Fruit fly (Drosophila melanogaster) whole organism, embryonic: Measurements from ENCODE around the gene Surf1.

Experiments
- Aef1 ChIP-seq: fragments of 200-800 bp; sonication (Bioruptor generic); IDR thresholded peaks from 3 replicates; pipeline ENCODE4 v1.3.6; 2022; ENCODE audit warnings: missing biosample characterization, missing genetic modification characterization
- Asciz ChIP-seq: fragments of 200-800 bp; sonication (Bioruptor generic); optimal IDR thresholded peaks from 2 replicates; lab custom pipeline; 2017; ENCODE audit warnings: missing biosample characterization, mild to moderate bottlenecking, missing genetic modification characterization, missing genetic modification reagents
- BEAF-32 ChIP-seq: fragments of 200-800 bp; sonication (Bioruptor generic); optimal IDR thresholded peaks from 3 replicates; lab custom pipeline; 2017; ENCODE audit warnings: missing biosample characterization, missing genetic modification characterization, mild to moderate bottlenecking, moderate library complexity, missing genetic modification reagents
- Bdp1 ChIP-seq: fragments of 200-800 bp; sonication (Bioruptor generic); optimal IDR thresholded peaks from 3 replicates; lab custom pipeline; 2016; ENCODE audit warnings: missing biosample characterization, missing genetic modification characterization
- Bgb ChIP-seq: fragments of 200-800 bp; sonication (Bioruptor generic); IDR thresholded peaks from 2 replicates; pipeline ENCODE4 v1.3.6; 2022; ENCODE audit warnings: missing biosample characterization, missing genetic modification characterization; ENCODE audit not compliant: partially characterized antibody
- CG1647 ChIP-seq: fragments of 200-800 bp; sonication (Bioruptor generic); optimal IDR thresholded peaks from 3 replicates; lab custom pipeline; 2016; ENCODE audit warnings: missing biosample characterization, missing genetic modification characterization
- CG16815 ChIP-seq: fragments of 200-800 bp; sonication (Bioruptor generic); optimal IDR thresholded peaks from 3 replicates; lab custom pipeline; 2017; ENCODE audit warnings: missing biosample characterization, mild to moderate bottlenecking, missing genetic modification characterization
- CG16863 ChIP-seq: fragments of 200-800 bp; sonication (Bioruptor generic); optimal IDR thresholded peaks from 3 replicates; lab custom pipeline; 2016; ENCODE audit warnings: missing biosample characterization, missing genetic modification characterization
- CG17359 ChIP-seq: fragments of 200-800 bp; sonication (Bioruptor generic); optimal IDR thresholded peaks from 3 replicates; lab custom pipeline; 2018; ENCODE audit warnings: missing biosample characterization, mild to moderate bottlenecking, missing genetic modification characterization, moderate library complexity
- CG17612 ChIP-seq: fragments of 200-800 bp; sonication (Bioruptor generic); IDR thresholded peaks from 2 replicates; pipeline ENCODE4 v1.3.6; 2022; ENCODE audit warnings: missing biosample characterization, missing genetic modification characterization
- CG18262 ChIP-seq: fragments of 200-800 bp; optimal IDR thresholded peaks from 3 replicates; lab custom pipeline; 2019; ENCODE audit warnings: missing biosample characterization, mild to moderate bottlenecking, missing genetic modification characterization, moderate library complexity
- CG3995 ChIP-seq: fragments of 200-800 bp; sonication (Bioruptor generic); optimal IDR thresholded peaks from 3 replicates; lab custom pipeline; 2016; ENCODE audit warnings: missing biosample characterization, missing genetic modification characterization
- CG4730 ChIP-seq: fragments of 200-800 bp; sonication (Bioruptor generic); IDR thresholded peaks from 2 replicates; pipeline ENCODE4 v1.3.6; 2022; ENCODE audit warnings: missing biosample characterization, missing genetic modification characterization
- CG5245 ChIP-seq: fragments of 200-800 bp; sonication (Bioruptor generic); optimal IDR thresholded peaks from 3 replicates; lab custom pipeline; 2016; ENCODE audit warnings: missing biosample characterization, missing genetic modification characterization
- CG8290 ChIP-seq, 3 experiments: fragments of 200-800 bp; sonication (Bioruptor generic); optimal IDR thresholded peaks; 2 replicates each; lab custom pipeline; 2016 to 2019; ENCODE audit warnings: missing biosample characterization in 3 of 3, missing genetic modification characterization in 3 of 3, mild to moderate bottlenecking in 2 of 3, moderate library complexity in 1 of 3
- GATAe ChIP-seq: fragments of 200-800 bp; sonication (Bioruptor generic); conservative IDR thresholded peaks from 2 replicates; pipeline ENCODE4 v1.3.6; 2022; ENCODE audit warnings: missing biosample characterization, missing genetic modification characterization
- Gsc ChIP-seq: fragments of 200-800 bp; sonication (Bioruptor generic); IDR thresholded peaks from 2 replicates; pipeline ENCODE4 v1.3.6; 2022; ENCODE audit warnings: missing biosample characterization, missing genetic modification characterization
- Hand ChIP-seq: fragments of 200-800 bp; sonication (Bioruptor generic); optimal IDR thresholded peaks from 2 replicates; lab custom pipeline; 2017; ENCODE audit warnings: mild to moderate bottlenecking, missing biosample characterization, missing genetic modification reagents, missing genetic modification characterization
- Hey ChIP-seq: fragments of 200-800 bp; sonication (Bioruptor generic); optimal IDR thresholded peaks from 3 replicates; lab custom pipeline; 2018; ENCODE audit warnings: missing biosample characterization, mild to moderate bottlenecking, missing genetic modification characterization
- HmgZ ChIP-seq: fragments of 200-800 bp; sonication (Bioruptor generic); optimal IDR thresholded peaks from 2 replicates; lab custom pipeline; 2018; ENCODE audit warnings: missing biosample characterization, mild to moderate bottlenecking, missing genetic modification characterization
- Hr78 ChIP-seq, 2 experiments: fragments of 200-800 bp in 1 of 2; fragments of >200 bp in 1 of 2; sonication (Bioruptor generic) in 1 of 2; optimal IDR thresholded peaks; 2 replicates each; lab custom pipeline; 2017 to 2019; ENCODE audit warnings: missing biosample characterization in 2 of 2, missing genetic modification characterization in 2 of 2, mild to moderate bottlenecking in 1 of 2, moderate library complexity in 1 of 2
- Hsf ChIP-seq: fragments of 200-800 bp; sonication (Bioruptor generic); optimal IDR thresholded peaks from 3 replicates; lab custom pipeline; 2016; ENCODE audit warnings: missing biosample characterization, missing genetic modification characterization
- MBD-R2 ChIP-seq: fragments of 200-800 bp; sonication (Bioruptor generic); IDR thresholded peaks from 2 replicates; pipeline ENCODE4 v1.3.6; 2022; ENCODE audit warnings: missing biosample characterization, missing genetic modification characterization
- MTF-1 ChIP-seq: fragments of 200-800 bp; sonication (Bioruptor generic); optimal IDR thresholded peaks from 2 replicates; lab custom pipeline; 2018; ENCODE audit warnings: missing biosample characterization, mild to moderate bottlenecking, missing genetic modification characterization, borderline replicate concordance
- Mad ChIP-seq: fragments of 200-800 bp; sonication (Bioruptor generic); optimal IDR thresholded peaks from 2 replicates; lab custom pipeline; 2016; ENCODE audit warnings: missing biosample characterization, missing genetic modification characterization
- Mes4 ChIP-seq: fragments of 200-800 bp; sonication (Bioruptor generic); optimal IDR thresholded peaks from 2 replicates; lab custom pipeline; 2016; ENCODE audit warnings: missing biosample characterization, missing genetic modification characterization
- Poxn ChIP-seq: fragments of 200-800 bp; sonication (Bioruptor generic); IDR thresholded peaks from 2 replicates; pipeline ENCODE4 v1.3.6; 2022; ENCODE audit warnings: missing biosample characterization, missing genetic modification characterization
- Rfx ChIP-seq: fragments of 200-800 bp; sonication (Bioruptor generic); IDR thresholded peaks from 2 replicates; pipeline ENCODE4 v1.3.6; 2022; ENCODE audit warnings: missing biosample characterization, missing genetic modification characterization
- Sin3A ChIP-seq: fragments of >200 bp; optimal IDR thresholded peaks from 2 replicates; lab custom pipeline; 2018
- Sry-δ ChIP-seq: fragments of 200-800 bp; sonication (Bioruptor generic); optimal IDR thresholded peaks from 2 replicates; lab custom pipeline; 2016; ENCODE audit warnings: missing biosample characterization, missing genetic modification characterization
- Stat92E ChIP-seq, 3 experiments: fragments of >200 bp in 2 of 3; fragments of 200-800 bp in 1 of 3; sonication (Bioruptor generic) in 1 of 3; optimal IDR thresholded peaks; 2 replicates each; lab custom pipeline; 2017 to 2019; ENCODE audit warnings: missing biosample characterization in 3 of 3, missing genetic modification characterization in 3 of 3, mild to moderate bottlenecking in 1 of 3, moderate library complexity in 1 of 3
- TFAM ChIP-seq: fragments of 200-800 bp; sonication (Bioruptor generic); optimal IDR thresholded peaks from 2 replicates; lab custom pipeline; 2017; ENCODE audit warnings: missing biosample characterization, missing genetic modification characterization, inconsistent platforms
- Trl ChIP-seq, 3 experiments: fragments of >200 bp in 2 of 3; fragments of 200-800 bp in 1 of 3; sonication (Bioruptor generic) in 1 of 3; optimal IDR thresholded peaks; 2 replicates in 1 of 3; 3 replicates in 2 of 3; lab custom pipeline; 2016 to 2017; ENCODE audit warnings: missing biosample characterization in 1 of 3, missing genetic modification characterization in 1 of 3
- ato ChIP-seq: fragments of 200-800 bp; sonication (Bioruptor generic); IDR thresholded peaks from 2 replicates; pipeline ENCODE4 v1.3.6; 2022; ENCODE audit warnings: missing biosample characterization, missing genetic modification characterization; ENCODE audit not compliant: partially characterized antibody
- az2 ChIP-seq: fragments of 200-800 bp; sonication (Bioruptor generic); optimal IDR thresholded peaks from 3 replicates; lab custom pipeline; 2016; ENCODE audit warnings: missing biosample characterization, missing genetic modification characterization
- br ChIP-seq: fragments of >200 bp; optimal IDR thresholded peaks from 2 replicates; lab custom pipeline; 2017
- corto ChIP-seq: fragments of 200-800 bp; sonication (Bioruptor generic); optimal IDR thresholded peaks from 2 replicates; lab custom pipeline; 2016; ENCODE audit warnings: missing biosample characterization, mild to moderate bottlenecking, missing genetic modification characterization, moderate library complexity
- crc ChIP-seq: fragments of 200-800 bp; sonication (Bioruptor generic); optimal IDR thresholded peaks from 2 replicates; lab custom pipeline; 2016; ENCODE audit warnings: missing biosample characterization, missing genetic modification characterization
- croc ChIP-seq: fragments of 200-800 bp; sonication (Bioruptor generic); conservative IDR thresholded peaks from 3 replicates; pipeline ENCODE4 v1.3.6; 2022; ENCODE audit warnings: missing biosample characterization, missing genetic modification characterization
- ems ChIP-seq: fragments of 200-800 bp; sonication (Bioruptor generic); optimal IDR thresholded peaks from 3 replicates; lab custom pipeline; 2016; ENCODE audit warnings: missing biosample characterization, missing genetic modification characterization
- fu2 ChIP-seq: fragments of 200-800 bp; sonication (Bioruptor generic); optimal IDR thresholded peaks from 2 replicates; lab custom pipeline; 2016; ENCODE audit warnings: missing biosample characterization, missing genetic modification characterization
- gce ChIP-seq: fragments of 200-800 bp; sonication (Bioruptor generic); IDR thresholded peaks from 3 replicates; pipeline ENCODE4 v1.3.6; 2022; ENCODE audit warnings: missing biosample characterization, missing genetic modification characterization
- gcm2 ChIP-seq: fragments of 200-800 bp; sonication (Bioruptor generic); optimal IDR thresholded peaks from 2 replicates; lab custom pipeline; 2016; ENCODE audit warnings: missing biosample characterization, missing genetic modification characterization
- ham ChIP-seq: fragments of 200-800 bp; sonication (Bioruptor generic); IDR thresholded peaks from 2 replicates; pipeline ENCODE4 v1.3.6; 2022; ENCODE audit warnings: missing biosample characterization, missing genetic modification characterization
- her ChIP-seq: fragments of 200-800 bp; sonication (Bioruptor generic); optimal IDR thresholded peaks from 2 replicates; lab custom pipeline; 2016; ENCODE audit warnings: missing biosample characterization, missing genetic modification characterization
- nau ChIP-seq: fragments of 200-800 bp; sonication (Bioruptor generic); optimal IDR thresholded peaks from 3 replicates; lab custom pipeline; 2017; ENCODE audit warnings: missing biosample characterization, mild to moderate bottlenecking, missing genetic modification characterization, missing genetic modification reagents
- pb ChIP-seq: fragments of 200-800 bp; sonication (Bioruptor generic); optimal IDR thresholded peaks from 3 replicates; lab custom pipeline; 2016; ENCODE audit warnings: missing biosample characterization, missing genetic modification characterization
- slp2 ChIP-seq: fragments of 200-800 bp; sonication (Bioruptor generic); optimal IDR thresholded peaks from 2 replicates; lab custom pipeline; 2016; ENCODE audit warnings: missing biosample characterization, missing genetic modification characterization
- sr ChIP-seq: fragments of 200-800 bp; sonication (Bioruptor generic); IDR thresholded peaks from 3 replicates; pipeline ENCODE4 v1.3.6; 2022; ENCODE audit warnings: missing biosample characterization, missing genetic modification characterization
- z ChIP-seq: fragments of 200-800 bp; sonication (Bioruptor generic); IDR thresholded peaks from 3 replicates; pipeline ENCODE4 v1.3.6; 2022; ENCODE audit warnings: missing biosample characterization, missing genetic modification characterization
- zf30C ChIP-seq: fragments of 200-800 bp; sonication (Bioruptor generic); optimal IDR thresholded peaks from 3 replicates; lab custom pipeline; 2018; ENCODE audit warnings: missing biosample characterization, mild to moderate bottlenecking, missing genetic modification characterization

The Surf1 gene

DNA sequence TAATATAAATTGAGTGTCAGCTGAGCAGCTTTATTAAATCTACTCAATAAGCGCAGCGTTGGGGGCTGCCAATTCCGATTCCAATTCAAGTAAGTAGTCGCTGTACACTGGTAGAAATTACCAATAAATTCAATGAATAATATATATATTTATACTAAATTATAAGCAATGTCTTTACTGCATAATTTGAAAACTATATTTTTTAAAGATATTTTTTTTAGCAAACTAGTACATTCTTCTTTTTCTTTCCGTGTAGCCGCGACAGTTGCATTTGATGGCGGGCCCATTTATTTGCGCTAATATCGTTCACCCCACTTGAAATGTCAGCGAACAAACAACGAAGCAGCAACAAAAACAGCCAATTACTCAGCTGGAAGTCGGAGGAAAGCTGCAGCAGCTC, 19.2 kb downstream of the Surf1 start (continued):
- TF ChIP-seq MTF-1 (GFP tag; lab: Kevin White, UChicago) (peak; percentile 31), HmgZ (tag; lab: Kevin White, UChicago) (no peak), az2 (GFP tag; lab: Kevin White, UChicago) (peak; percentile 46), Sry-δ (GFP tag; lab: Kevin White, UChicago) (no peak), fu2 (GFP tag; lab: Kevin White, UChicago) (no peak), gcm2 (GFP tag; lab: Kevin White, UChicago) (no peak), br (no peak), Aef1 (GFP tag; lab: Robert Waterston, UW) (peak; percentile 32; the same call in 1 of the 3 replicates), Trl (optimal IDR thresholded peaks at IDR 0.05; lab: Kevin White, UChicago) (no peak), Trl (GFP tag; optimal IDR thresholded peaks at IDR 0.05; lab: Kevin White, UChicago) (no peak), BEAF-32 (no peak), CG16815 (GFP tag; lab: Kevin White, UChicago) (peak; percentile 42), CG4730 (GFP tag; lab: Robert Waterston, UW) (no peak; the same call in 1 of the 2 replicates), Poxn (GFP tag; lab: Robert Waterston, UW) (0 out of 2 replicates have a peak, but pooled peaks have one; percentile 6), CG1647 (GFP tag; lab: Kevin White, UChicago) (no peak), Mes4 (no peak), Bgb (GFP tag; lab: Robert Waterston, UW) (no peak), crc (GFP tag; lab: Kevin White, UChicago) (no peak), sr (GFP tag; lab: Robert Waterston, UW) (no peak), Hr78 (GFP tag; optimal IDR thresholded peaks at IDR 0.05; lab: Kevin White, UChicago) (no peak), ham (GFP tag; lab: Robert Waterston, UW) (no peak), Hand (GFP tag; lab: Kevin White, UChicago) (no peak), Hey (tag; lab: Kevin White, UChicago) (no peak), Asciz (GFP tag; lab: Kevin White, UChicago) (peak; percentile 61), CG5245 (GFP tag; lab: Kevin White, UChicago) (peak; percentile 5), CG16863 (GFP tag; lab: Kevin White, UChicago) (no peak), CG17612 (GFP tag; lab: Robert Waterston, UW) (0 out of 2 replicates have a peak, but pooled peaks have one; percentile 7), CG3995 (GFP tag; lab: Kevin White, UChicago) (no peak), pb (GFP tag; lab: Kevin White, UChicago) (no peak), ems (GFP tag; lab: Kevin White, UChicago) (no peak), TFAM (GFP tag; lab: Kevin White, UChicago) (no peak), slp2 (GFP tag; lab: Kevin White, UChicago) (no peak), Hsf (no peak), her (GFP tag; lab: Kevin White, UChicago) (no peak), Gsc (GFP tag; lab: Robert Waterston, UW) (no peak), CG17359 (tag; lab: Kevin White, UChicago) (peak; percentile 75), Mad (no peak), MBD-R2 (GFP tag; lab: Robert Waterston, UW) (peak; percentile 46; the same call in 1 of the 2 replicates), Bdp1 (GFP tag; lab: Kevin White, UChicago) (no peak), Rfx (GFP tag; lab: Robert Waterston, UW) (peak; percentile 46), CG18262 (tag; lab: Kevin White, UChicago) (peak; percentile 68), nau (GFP tag; lab: Kevin White, UChicago) (peak; percentile 2), GATAe (no peak; the same call in 1 of the 2 replicates), croc (GFP tag; lab: Robert Waterston, UW) (peak; percentile 40; the same call in 2 of the 3 replicates), ato (GFP tag; lab: Robert Waterston, UW) (no peak), Stat92E (GFP tag; optimal IDR thresholded peaks at IDR 0.05; lab: Kevin White, UChicago) (no peak), z (no peak), CG8290 (GFP tag; optimal IDR thresholded peaks at IDR 0.05; lab: Kevin White, UChicago) (peak; percentile 42), CG8290 (tag; optimal IDR thresholded peaks at IDR 0.05; lab: Kevin White, UChicago) (no peak), corto (GFP tag; lab: Kevin White, UChicago) (no peak), zf30C (GFP tag; lab: Kevin White, UChicago) (peak; percentile 36), Sin3A (no peak), gce (GFP tag; lab: Robert Waterston, UW) (0 out of 3 replicates have a peak, but pooled peaks have one; percentile 16)
